Worm (Caenorhabditis elegans) whole organism, young adult: Measurements from ENCODE around the gene str-233.

Experiments
- B0019.2 ChIP-seq: fragments of 200-800 bp; sonication (Bioruptor generic); conservative IDR thresholded peaks from 2 replicates; pipeline ENCODE4 v1.3.6; 2022; ENCODE audit warnings: missing genetic modification reagents, missing genetic modification characterization, missing compliant biosample characterization
- B0336.3 ChIP-seq: fragments of 200-800 bp; sonication (Bioruptor generic); IDR thresholded peaks from 2 replicates; pipeline ENCODE4 v1.3.6; 2022; ENCODE audit warnings: missing genetic modification characterization, missing compliant biosample characterization
- F22D6.2 ChIP-seq: sonication (generic microtip); optimal IDR thresholded peaks from 2 replicates; lab custom pipeline; 2016; ENCODE audit warnings: mild to moderate bottlenecking, missing genetic modification characterization, missing compliant biosample characterization
- T26A5.8 ChIP-seq: sonication (generic microtip); optimal IDR thresholded peaks from 2 replicates; lab custom pipeline; 2016; ENCODE audit warnings: missing genetic modification characterization, missing compliant biosample characterization
- Y56A3A.18 ChIP-seq: fragments of 200-800 bp; sonication (Bioruptor generic); IDR thresholded peaks from 2 replicates; pipeline ENCODE4 v1.3.6; 2022; ENCODE audit warnings: missing genetic modification reagents, missing genetic modification characterization, missing compliant biosample characterization
- attf-3 ChIP-seq: fragments of 200-800 bp; sonication (Bioruptor generic); conservative IDR thresholded peaks from 2 replicates; pipeline ENCODE4 v1.3.6; 2022; ENCODE audit warnings: missing genetic modification reagents, missing genetic modification characterization, missing compliant biosample characterization
- ceh-100 ChIP-seq: fragments of 200-800 bp; sonication (Bioruptor generic); IDR thresholded peaks from 2 replicates; pipeline ENCODE4 v1.3.6; 2022; ENCODE audit warnings: missing genetic modification reagents, missing genetic modification characterization, missing compliant biosample characterization
- ceh-79 ChIP-seq: sonication (generic microtip); optimal IDR thresholded peaks from 2 replicates; lab custom pipeline; 2017; ENCODE audit warnings: mild to moderate bottlenecking, missing genetic modification characterization, missing compliant biosample characterization
- egl-18 ChIP-seq: fragments of 200-800 bp; sonication (Bioruptor generic); IDR thresholded peaks from 2 replicates; pipeline ENCODE4 v1.3.6; 2022; ENCODE audit warnings: missing genetic modification reagents, missing genetic modification characterization, missing compliant biosample characterization
- egl-44 ChIP-seq: fragments of 200-800 bp; sonication (Bioruptor generic); IDR thresholded peaks from 2 replicates; pipeline ENCODE4 v1.3.6; 2022; ENCODE audit warnings: missing genetic modification reagents, missing genetic modification characterization, missing compliant biosample characterization
- egrh-3 ChIP-seq: fragments of 200-800 bp; sonication (Bioruptor generic); IDR thresholded peaks from 2 replicates; pipeline ENCODE4 v1.3.6; 2022; ENCODE audit warnings: missing genetic modification reagents, missing genetic modification characterization, missing compliant biosample characterization
- fkh-3 ChIP-seq: sonication (generic microtip); optimal IDR thresholded peaks from 2 replicates; lab custom pipeline; 2016; ENCODE audit warnings: mild to moderate bottlenecking, missing genetic modification characterization, missing compliant biosample characterization
- hlh-12 ChIP-seq: sonication (generic microtip); optimal IDR thresholded peaks from 2 replicates; lab custom pipeline; 2016; ENCODE audit warnings: missing genetic modification characterization, missing compliant biosample characterization
- hsf-1 ChIP-seq: fragments of 200-800 bp; sonication (Bioruptor generic); IDR thresholded peaks from 2 replicates; pipeline ENCODE4 v1.3.6; 2022; ENCODE audit warnings: missing genetic modification reagents, missing genetic modification characterization, missing compliant biosample characterization
- let-526 ChIP-seq: fragments of 200-800 bp; sonication (Bioruptor generic); IDR thresholded peaks from 2 replicates; pipeline ENCODE4 v1.3.6; 2022; ENCODE audit warnings: missing genetic modification reagents, missing genetic modification characterization, missing compliant biosample characterization
- lin-26 ChIP-seq: fragments of 200-800 bp; sonication (Bioruptor generic); IDR thresholded peaks from 2 replicates; pipeline ENCODE4 v1.3.6; 2022; ENCODE audit warnings: missing genetic modification reagents, missing genetic modification characterization, missing compliant biosample characterization
- lin-35 ChIP-seq, 3 experiments: fragments of 150-350 bp in 2 of 3; sonication (generic microtip) in 1 of 3; optimal IDR thresholded peaks; 2 replicates each; lab custom pipeline; 2014 to 2018; ENCODE audit warnings: missing biosample characterization in 3 of 3, missing genetic modification characterization in 3 of 3, missing genetic modification reagents in 3 of 3
- lsy-27 ChIP-seq: sonication (generic microtip); optimal IDR thresholded peaks from 2 replicates; lab custom pipeline; 2017; ENCODE audit warnings: missing genetic modification characterization, mild to moderate bottlenecking, missing compliant biosample characterization, antibody characterized with exemption, missing genotype, borderline replicate concordance; ENCODE audit not compliant: insufficient read depth
- madf-10 ChIP-seq: sonication (generic microtip); optimal IDR thresholded peaks from 2 replicates; lab custom pipeline; 2016; ENCODE audit warnings: mild to moderate bottlenecking, missing genetic modification characterization, missing compliant biosample characterization
- madf-3 ChIP-seq: fragments of 200-800 bp; sonication (Bioruptor generic); IDR thresholded peaks from 2 replicates; pipeline ENCODE4 v1.3.6; 2022; ENCODE audit warnings: missing genetic modification reagents, missing genetic modification characterization, missing compliant biosample characterization
- mcd-1 ChIP-seq: fragments of 200-800 bp; sonication (Bioruptor generic); IDR thresholded peaks from 2 replicates; pipeline ENCODE4 v1.3.6; 2022; ENCODE audit warnings: missing genetic modification reagents, missing genetic modification characterization, missing compliant biosample characterization
- nfyb-1 ChIP-seq: fragments of 200-800 bp; sonication (Bioruptor generic); IDR thresholded peaks from 2 replicates; pipeline ENCODE4 v1.3.6; 2022; ENCODE audit warnings: missing genetic modification reagents, missing genetic modification characterization, missing compliant biosample characterization
- nhr-120 ChIP-seq: fragments of 200-800 bp; sonication (Bioruptor generic); IDR thresholded peaks from 2 replicates; pipeline ENCODE4 v1.3.6; 2022; ENCODE audit warnings: missing genetic modification characterization, missing compliant biosample characterization
- nhr-179 ChIP-seq: sonication (generic microtip); optimal IDR thresholded peaks from 2 replicates; lab custom pipeline; 2016; ENCODE audit warnings: mild to moderate bottlenecking, missing genetic modification characterization, missing compliant biosample characterization
- nhr-27 ChIP-seq: fragments of 200-800 bp; sonication (Bioruptor generic); optimal IDR thresholded peaks from 2 replicates; lab custom pipeline; 2018; ENCODE audit warnings: mild to moderate bottlenecking, missing genetic modification characterization, moderate library complexity, missing compliant biosample characterization
- nhr-80 ChIP-seq: sonication (generic microtip); optimal IDR thresholded peaks from 2 replicates; lab custom pipeline; 2016; ENCODE audit warnings: missing genetic modification characterization, missing compliant biosample characterization
- pha-4 ChIP-seq: fragments of 150-350 bp; sonication (generic microtip); optimal IDR thresholded peaks from 2 replicates; lab custom pipeline; 2014; ENCODE audit warnings: missing biosample characterization, missing genetic modification reagents, missing genetic modification characterization
- repo-1 ChIP-seq: sonication (generic microtip); optimal IDR thresholded peaks from 2 replicates; lab custom pipeline; 2017; ENCODE audit warnings: mild to moderate bottlenecking, missing genetic modification characterization, missing compliant biosample characterization
- rpc-1 ChIP-seq, 2 experiments: fragments of 150-350 bp in 1 of 2; sonication (generic microtip) in 1 of 2; optimal IDR thresholded peaks; 2 replicates each; lab custom pipeline; 2014 to 2018; ENCODE audit warnings: missing biosample characterization in 1 of 2, missing genetic modification characterization in 1 of 2, missing genetic modification reagents in 1 of 2, missing genotype in 1 of 2
- sdz-38 ChIP-seq: sonication (generic microtip); optimal IDR thresholded peaks from 2 replicates; lab custom pipeline; 2016; ENCODE audit warnings: missing genotype, missing genetic modification characterization, missing compliant biosample characterization
- sea-2 ChIP-seq: fragments of 200-800 bp; sonication (Bioruptor generic); IDR thresholded peaks from 2 replicates; pipeline ENCODE4 v1.3.6; 2022; ENCODE audit warnings: missing genetic modification characterization, missing compliant biosample characterization
- tbp1 ChIP-seq: fragments of 200-800 bp; sonication (Bioruptor generic); optimal IDR thresholded peaks from 2 replicates; lab custom pipeline; 2018; ENCODE audit warnings: mild to moderate bottlenecking, missing genetic modification characterization, missing compliant biosample characterization
- tlf-1 ChIP-seq: fragments of 200-800 bp; sonication (Bioruptor generic); optimal IDR thresholded peaks from 2 replicates; lab custom pipeline; 2018; ENCODE audit warnings: mild to moderate bottlenecking, missing genetic modification characterization, missing compliant biosample characterization
- zfh-2 ChIP-seq: fragments of 200-800 bp; sonication (Bioruptor generic); conservative IDR thresholded peaks from 2 replicates; pipeline ENCODE4 v1.3.6; 2022; ENCODE audit warnings: missing genetic modification reagents, missing genetic modification characterization, missing compliant biosample characterization
- zim-3 ChIP-seq: sonication (generic microtip); optimal IDR thresholded peaks from 2 replicates; lab custom pipeline; 2017; ENCODE audit warnings: mild to moderate bottlenecking, missing genetic modification characterization, moderate library complexity, missing compliant biosample characterization
- ztf-25 ChIP-seq: fragments of 200-800 bp; sonication (Bioruptor generic); IDR thresholded peaks from 2 replicates; pipeline ENCODE4 v1.3.6; 2022; ENCODE audit warnings: missing genetic modification reagents, missing genetic modification characterization, missing compliant biosample characterization
- ztf-26 ChIP-seq: sonication (generic microtip); optimal IDR thresholded peaks from 2 replicates; lab custom pipeline; 2017; ENCODE audit warnings: missing genetic modification characterization, missing compliant biosample characterization

str-233 gene

DNA sequence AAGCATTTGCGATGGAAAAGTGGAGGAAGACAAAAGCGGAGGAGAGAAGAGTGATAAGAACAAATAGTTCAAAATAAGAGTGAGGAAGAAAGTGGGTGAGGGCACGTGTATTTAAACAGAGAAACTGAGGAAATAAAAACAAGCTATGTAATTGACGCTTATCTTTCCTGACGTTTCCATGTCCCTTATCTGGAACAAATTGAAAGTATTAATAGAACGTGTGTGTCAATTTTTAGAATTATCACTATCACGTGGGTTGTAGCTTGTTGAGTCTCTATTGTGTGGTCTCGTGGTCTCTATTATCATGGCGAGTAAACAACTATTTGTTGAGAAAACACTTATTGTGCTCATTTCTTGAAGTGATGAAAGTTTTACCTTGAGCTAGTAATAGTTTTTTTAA lies 36.4 kb upstream of the str-233 start, which contains the start of gene T10C6.15 (continued):
- TF ChIP-seq lsy-27 (no peak), hlh-12 (tag; lab: Kevin White, UChicago) (no peak), B0336.3 (GFP tag; lab: Robert Waterston, UW) (0 out of 2 replicates have a peak, but pooled peaks have one; percentile 56), madf-10 (peak; percentile 18), lin-35 (GFP tag; optimal IDR thresholded peaks at IDR 0.05; lab: Kevin White, UChicago) (no peak), ceh-79 (tag; lab: Kevin White, UChicago) (no peak), F22D6.2 (tag; lab: Kevin White, UChicago) (no peak), let-526 (GFP tag; lab: Robert Waterston, UW) (no peak), nhr-179 (tag; lab: Kevin White, UChicago) (no peak), tlf-1 (GFP tag; lab: Kevin White, UChicago) (no peak), sdz-38 (tag; lab: Kevin White, UChicago) (no peak), attf-3 (GFP tag; lab: Robert Waterston, UW) (no peak), tbp1 (peak; percentile 48), T26A5.8 (tag; lab: Kevin White, UChicago) (no peak), pha-4 (tag; lab: Kevin White, UChicago) (peak; percentile 70), ceh-100 (GFP tag; lab: Robert Waterston, UW) (no peak), egl-18 (GFP tag; lab: Robert Waterston, UW) (no peak), madf-3 (GFP tag; lab: Robert Waterston, UW) (no peak)

DNA sequence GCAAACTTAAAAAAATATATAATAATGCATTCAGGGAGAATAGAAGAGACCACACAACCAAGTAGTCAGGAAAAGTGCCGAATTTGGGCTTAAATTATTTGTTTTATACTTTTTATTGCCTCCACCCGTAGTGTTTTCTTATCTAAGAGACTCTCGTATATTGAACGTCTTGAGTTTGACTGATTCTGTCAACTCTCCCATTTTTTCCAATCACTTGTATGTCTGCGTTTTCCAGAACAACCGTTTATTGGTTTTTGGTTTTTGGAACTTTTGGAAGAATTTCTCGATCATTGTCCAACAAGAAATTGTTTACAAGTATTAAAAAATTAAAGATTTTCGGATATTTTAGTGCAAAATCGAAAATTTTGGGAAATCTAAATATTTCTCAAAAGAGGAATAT lies 34.2 kb upstream of the str-233 start:
- TF ChIP-seq zim-3, result no peak
- TF ChIP-seq nhr-80 (tag; lab: Kevin White, UChicago), result peak; percentile 73

DNA sequence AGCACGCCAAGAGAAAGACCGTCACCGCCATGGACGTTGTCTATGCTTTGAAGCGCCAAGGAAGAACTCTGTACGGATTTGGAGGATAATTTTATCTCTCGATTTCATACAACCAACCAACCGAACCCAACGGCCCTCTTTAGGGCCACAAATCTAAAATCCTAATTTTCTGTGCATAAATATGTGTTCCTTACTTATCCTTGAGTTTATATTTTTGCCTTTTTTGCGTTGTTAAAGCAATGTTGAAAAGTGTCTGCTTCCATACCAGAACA lies 33.2 kb upstream of the str-233 start:
- TF ChIP-seq sea-2 (no peak), ztf-25 (GFP tag; lab: Robert Waterston, UW) (0 out of 2 replicates have a peak, but pooled peaks have one; percentile 7), Y56A3A.18 (GFP tag; lab: Robert Waterston, UW) (0 out of 2 replicates have a peak, but pooled peaks have one; percentile 17), nhr-27 (tag; lab: Kevin White, UChicago) (no peak), B0019.2 (GFP tag; lab: Robert Waterston, UW) (no peak), attf-3 (GFP tag; lab: Robert Waterston, UW) (no peak), madf-3 (GFP tag; lab: Robert Waterston, UW) (no peak), nhr-120 (GFP tag; lab: Robert Waterston, UW) (0 out of 2 replicates have a peak, but pooled peaks have one; percentile 50)
- TF ChIP-seq, all 124 proteins: peak for 3

DNA sequence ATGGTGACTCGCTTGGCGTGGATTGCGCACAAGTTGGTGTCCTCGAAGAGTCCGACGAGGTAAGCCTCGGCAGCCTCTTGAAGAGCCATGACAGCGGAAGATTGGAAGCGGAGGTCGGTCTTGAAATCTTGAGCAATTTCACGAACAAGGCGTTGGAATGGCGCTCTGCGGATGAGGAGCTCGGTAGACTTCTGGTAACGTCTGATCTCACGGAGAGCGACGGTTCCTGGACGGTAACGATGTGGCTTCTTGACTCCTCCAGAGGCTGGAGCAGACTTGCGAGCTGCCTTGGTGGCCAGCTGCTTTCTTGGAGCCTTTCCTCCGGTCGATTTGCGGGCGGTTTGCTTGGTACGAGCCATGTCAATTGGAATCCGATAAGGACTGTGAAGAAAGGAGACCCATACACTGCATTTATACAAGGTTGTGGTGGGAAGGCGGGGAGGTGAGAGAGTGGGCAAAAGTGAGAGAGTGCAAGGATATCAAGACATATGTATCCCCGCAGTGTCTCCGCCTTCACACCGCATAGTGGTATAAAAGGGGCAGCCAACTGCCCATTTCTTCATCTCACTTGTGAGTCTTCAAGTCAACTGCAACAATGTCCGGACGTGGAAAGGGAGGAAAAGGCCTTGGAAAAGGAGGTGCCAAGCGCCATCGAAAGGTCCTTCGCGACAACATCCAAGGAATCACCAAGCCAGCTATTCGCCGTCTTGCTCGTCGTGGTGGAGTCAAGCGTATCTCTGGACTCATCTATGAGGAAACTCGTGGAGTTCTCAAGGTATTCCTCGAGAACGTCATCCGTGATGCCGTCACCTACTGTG lies 32.7 kb upstream of the str-233 start, which contains the start of the genes his-2 and his-1:
TSS of gene his-2 (minus strand) at position 359 of the 818 bp plus-strand sequence.
TSS of gene his-1 (plus strand) at position 596 of the 818 bp plus-strand sequence.
- TF ChIP-seq nfyb-1 (GFP tag; lab: Robert Waterston, UW), result 0 out of 2 replicates have a peak, but pooled peaks have one; percentile 9
- peak; percentile 58; the same call in 1 of the 2 replicates for TF ChIP-seq zfh-2 (GFP tag; lab: Robert Waterston, UW)
- TF ChIP-seq egrh-3, result peak; percentile 63; the same call in 1 of the 2 replicates
- 0 out of 2 replicates have a peak, but pooled peaks have one; percentile 35 for TF ChIP-seq hsf-1 (GFP tag; lab: Robert Waterston, UW)

DNA sequence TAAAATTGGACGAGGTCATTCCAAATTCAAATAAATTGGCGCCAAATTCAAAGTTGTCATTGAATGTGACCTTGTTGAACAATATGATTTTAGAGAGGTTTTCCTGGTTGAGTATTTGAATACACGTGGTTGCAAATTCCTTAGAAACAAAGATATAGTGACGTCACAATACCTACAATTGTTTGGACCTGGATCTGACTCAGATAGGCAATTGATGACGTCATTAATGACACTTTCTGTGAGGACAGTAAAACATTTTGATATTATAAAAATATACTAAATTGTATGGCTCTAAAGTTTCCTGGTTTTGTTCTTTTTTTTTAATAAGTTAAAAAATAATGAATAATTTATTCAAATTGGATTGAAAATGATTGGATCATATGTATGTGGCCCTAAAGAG lies 31.9 kb upstream of the str-233 start:
- no peak for TF ChIP-seq repo-1 (tag; lab: Kevin White, UChicago)
- TF ChIP-seq mcd-1 (GFP tag; lab: Robert Waterston, UW), result no peak
- TF ChIP-seq ztf-26 (tag; lab: Kevin White, UChicago), result no peak
- no peak for TF ChIP-seq lin-26
- no peak for TF ChIP-seq fkh-3
- TF ChIP-seq lin-35 (GFP tag; optimal IDR thresholded peaks at IDR 0.05; lab: Kevin White, UChicago), result no peak
- TF ChIP-seq tbp1, result no peak
- TF ChIP-seq egl-44 (GFP tag; lab: Robert Waterston, UW), result no peak
- TF ChIP-seq rpc-1 (optimal IDR thresholded peaks at IDR 0.05; lab: Kevin White, UChicago), result no peak
- TF ChIP-seq rpc-1 (tag; optimal IDR thresholded peaks at IDR 0.05; lab: Kevin White, UChicago), result no peak
